Fruit fly (Drosophila melanogaster) whole organism, adult: ENCODE measurements around the gene CG7156.

Source experiments
- CG11617 ChIP-seq: fragments of 200-800 bp; sonication (Bioruptor generic); optimal IDR thresholded peaks from 2 replicates; lab custom pipeline; 2017; ENCODE audit warnings: mild to moderate bottlenecking, missing biosample characterization, missing genetic modification reagents, missing genetic modification characterization
- CG12768 ChIP-seq: fragments of 200-800 bp; sonication (Bioruptor generic); optimal IDR thresholded peaks from 2 replicates; lab custom pipeline; 2017; ENCODE audit warnings: missing biosample characterization, missing genetic modification characterization, mild to moderate bottlenecking, moderate library complexity, missing genetic modification reagents
- CG14711 ChIP-seq: fragments of 200-800 bp; sonication (Bioruptor generic); optimal IDR thresholded peaks from 2 replicates; lab custom pipeline; 2018; ENCODE audit warnings: missing biosample characterization, mild to moderate bottlenecking, missing genetic modification characterization, moderate library complexity
- CG1620 ChIP-seq: fragments of 200-800 bp; sonication (Bioruptor generic); optimal IDR thresholded peaks from 2 replicates; lab custom pipeline; 2016; ENCODE audit warnings: missing biosample characterization, missing genetic modification characterization
- CG33017 ChIP-seq: fragments of 200-800 bp; sonication (Bioruptor generic); optimal IDR thresholded peaks from 2 replicates; lab custom pipeline; 2018; ENCODE audit warnings: missing biosample characterization, mild to moderate bottlenecking, missing genetic modification characterization, moderate library complexity
- CG5204 ChIP-seq: fragments of 200-800 bp; sonication (Bioruptor generic); optimal IDR thresholded peaks from 2 replicates; lab custom pipeline; 2016; ENCODE audit warnings: missing biosample characterization, missing genetic modification characterization
- CG7045 ChIP-seq: fragments of 200-800 bp; sonication (Bioruptor generic); optimal IDR thresholded peaks from 2 replicates; lab custom pipeline; 2017; ENCODE audit warnings: missing biosample characterization, mild to moderate bottlenecking, missing genetic modification characterization
- CG7101 ChIP-seq: fragments of 200-800 bp; sonication (Bioruptor generic); optimal IDR thresholded peaks from 2 replicates; lab custom pipeline; 2018; ENCODE audit warnings: missing biosample characterization, mild to moderate bottlenecking, missing genetic modification characterization, moderate library complexity
- Clk ChIP-seq: fragments of 200-800 bp; sonication (Bioruptor generic); optimal IDR thresholded peaks from 2 replicates; lab custom pipeline; 2017; ENCODE audit warnings: missing biosample characterization, missing genetic modification characterization
- Crg-1 ChIP-seq: fragments of 200-800 bp; sonication (Bioruptor generic); optimal IDR thresholded peaks from 2 replicates; lab custom pipeline; 2016; ENCODE audit warnings: missing biosample characterization, missing genetic modification characterization
- Hr96 ChIP-seq: fragments of 200-800 bp; sonication (Bioruptor generic); optimal IDR thresholded peaks from 2 replicates; lab custom pipeline; 2016; ENCODE audit warnings: missing biosample characterization, missing genetic modification characterization
- Mnt ChIP-seq: fragments of 200-800 bp; sonication (Bioruptor generic); optimal IDR thresholded peaks from 2 replicates; lab custom pipeline; 2016; ENCODE audit warnings: missing biosample characterization, mild to moderate bottlenecking, missing genetic modification characterization
- bab1 ChIP-seq: fragments of 200-800 bp; sonication (Bioruptor generic); optimal IDR thresholded peaks from 3 replicates; lab custom pipeline; 2019; ENCODE audit warnings: missing biosample characterization, mild to moderate bottlenecking, missing genetic modification characterization, moderate library complexity
- cic ChIP-seq: fragments of 200-800 bp; sonication (Bioruptor generic); optimal IDR thresholded peaks from 2 replicates; lab custom pipeline; 2017; ENCODE audit warnings: missing biosample characterization, mild to moderate bottlenecking, missing genetic modification characterization, moderate library complexity
- cnc ChIP-seq, 2 experiments: fragments of >200 bp; optimal IDR thresholded peaks; 2 replicates each; lab custom pipeline; 2017
- kay ChIP-seq: fragments of 200-800 bp; sonication (Bioruptor generic); peaks from one replicate; lab custom pipeline; 2016; ENCODE audit warnings: missing biosample characterization, missing genetic modification characterization, borderline replicate concordance
- ovo ChIP-seq: fragments of 200-800 bp; sonication (Bioruptor generic); optimal IDR thresholded peaks from 2 replicates; lab custom pipeline; 2016; ENCODE audit warnings: missing biosample characterization, missing genetic modification characterization
- pad ChIP-seq: fragments of 200-800 bp; sonication (Bioruptor generic); optimal IDR thresholded peaks from 3 replicates; lab custom pipeline; 2017; ENCODE audit warnings: missing biosample characterization, missing genetic modification characterization, mild to moderate bottlenecking, moderate library complexity, missing genetic modification reagents
- tj ChIP-seq: fragments of 200-800 bp; sonication (Bioruptor generic); optimal IDR thresholded peaks from 3 replicates; lab custom pipeline; 2017; ENCODE audit warnings: missing biosample characterization, mild to moderate bottlenecking, missing genetic modification characterization, moderate library complexity
- toe ChIP-seq: fragments of 200-800 bp; sonication (Bioruptor generic); optimal IDR thresholded peaks from 2 replicates; lab custom pipeline; 2016; ENCODE audit warnings: missing biosample characterization, missing genetic modification characterization

CG7156 gene

DNA sequence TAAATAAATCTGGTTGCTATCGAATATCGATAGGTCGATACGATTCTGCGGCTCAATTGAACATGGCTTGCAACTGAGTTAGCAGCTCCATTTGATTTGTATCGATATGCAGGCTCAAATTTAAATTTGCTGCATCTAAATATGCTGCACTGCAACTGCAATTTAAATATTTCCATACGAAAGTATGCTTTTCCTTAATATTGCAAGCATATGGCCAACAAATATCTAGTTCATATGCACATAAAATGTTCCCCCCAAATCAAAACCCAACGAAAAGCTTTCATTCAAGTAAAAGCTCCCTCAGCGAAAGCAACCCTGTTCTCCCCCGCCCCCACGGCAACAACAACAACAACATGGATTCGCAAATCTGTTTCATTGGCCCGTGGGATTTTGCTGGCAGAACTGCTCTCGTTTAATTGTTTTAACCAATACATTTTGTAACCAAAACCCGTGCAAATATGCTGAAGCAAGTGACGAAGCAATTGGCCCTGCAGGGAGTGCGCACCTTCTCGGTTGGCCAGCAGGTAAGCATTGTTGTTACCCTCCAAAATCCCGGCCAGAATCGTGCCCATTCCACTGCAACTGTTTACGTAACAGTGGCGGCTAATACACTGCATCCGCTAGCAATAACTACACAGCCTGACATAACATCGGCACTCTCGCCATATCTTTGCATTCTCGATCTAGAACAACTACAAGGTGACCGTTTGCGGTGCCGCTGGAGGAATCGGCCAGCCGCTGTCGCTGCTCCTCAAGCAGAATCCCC, 15.7 kb downstream of the CG7156 start, which contains the start of the genes CG7168 and Mdh2:
TSS of gene CG7168 (minus strand) at position 40 of the 766 bp plus-strand sequence.
TSS of gene Mdh2 (plus strand) at position 354 of the 766 bp plus-strand sequence.
- peak; percentile 28 for TF ChIP-seq tj (GFP tag; lab: Kevin White, UChicago)
- TF ChIP-seq bab1 (GFP tag; lab: Kevin White, UChicago), result peak; percentile 35
- TF ChIP-seq Clk, result no peak
- peak; percentile 30 for TF ChIP-seq CG11617
- TF ChIP-seq Mnt (GFP tag; lab: Kevin White, UChicago), result peak; percentile 35
- TF ChIP-seq pad, result peak; percentile 4
- TF ChIP-seq cic (GFP tag; lab: Kevin White, UChicago), result no peak
- peak; percentile 49 for TF ChIP-seq CG12768 (GFP tag; lab: Kevin White, UChicago)
- peak; percentile 90 for TF ChIP-seq CG14711 (tag; lab: Kevin White, UChicago)

DNA sequence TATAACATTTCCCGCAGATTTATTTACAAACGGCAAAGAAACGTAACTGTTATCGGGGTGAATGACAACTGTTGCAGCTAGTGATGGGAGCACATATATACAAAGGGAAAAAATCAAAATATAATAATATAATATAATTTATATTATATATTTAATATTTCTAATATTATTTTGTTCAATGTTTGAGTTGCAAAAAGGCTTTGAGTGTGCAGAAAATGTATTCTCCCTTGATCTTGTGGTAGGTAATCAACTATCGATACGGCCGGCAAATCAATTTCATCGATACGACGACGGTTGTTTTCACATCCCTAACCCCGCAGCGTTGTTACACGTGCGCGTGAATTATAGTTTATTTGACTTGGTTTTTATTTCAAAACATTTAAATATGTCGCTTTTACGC, 18.5 kb downstream of the CG7156 start, which contains the start of the genes mTerf5 and Non3:
TSS of gene mTerf5 (minus strand) at position 249 of the 400 bp plus-strand sequence.
TSS of gene Non3 (plus strand) at position 289 of the 400 bp plus-strand sequence.
- peak; percentile 82 for TF ChIP-seq bab1 (GFP tag; lab: Kevin White, UChicago)
- peak; percentile 64 for TF ChIP-seq CG1620 (GFP tag; lab: Kevin White, UChicago)
- peak; percentile 51 for TF ChIP-seq tj (GFP tag; lab: Kevin White, UChicago)
- TF ChIP-seq CG7045 (GFP tag; lab: Kevin White, UChicago), result peak; percentile 47
- no peak for TF ChIP-seq kay (GFP tag; lab: Kevin White, UChicago)
- peak; percentile 21 for TF ChIP-seq Clk
- peak; percentile 61 for TF ChIP-seq CG12768 (GFP tag; lab: Kevin White, UChicago)
- peak; percentile 74 for TF ChIP-seq ovo
- TF ChIP-seq Crg-1 (GFP tag; lab: Kevin White, UChicago), result peak; percentile 32
- no peak for TF ChIP-seq toe (GFP tag; lab: Kevin White, UChicago)
- TF ChIP-seq Hr96, result no peak
- peak; percentile 80 for TF ChIP-seq CG11617
- no peak for TF ChIP-seq CG5204 (GFP tag; lab: Kevin White, UChicago)
- TF ChIP-seq pad, result peak; percentile 46
- no peak for TF ChIP-seq cnc (optimal IDR thresholded peaks at IDR 0.05; lab: Kevin White, UChicago)
- TF ChIP-seq CG7101 (tag; lab: Kevin White, UChicago), result peak; percentile 73
- TF ChIP-seq CG33017 (tag; lab: Kevin White, UChicago), result peak; percentile 57
- TF ChIP-seq CG14711 (tag; lab: Kevin White, UChicago), result peak; percentile 71
- peak; percentile 98 for TF ChIP-seq Mnt (GFP tag; lab: Kevin White, UChicago)
- peak; percentile 6 for TF ChIP-seq cic (GFP tag; lab: Kevin White, UChicago)

DNA sequence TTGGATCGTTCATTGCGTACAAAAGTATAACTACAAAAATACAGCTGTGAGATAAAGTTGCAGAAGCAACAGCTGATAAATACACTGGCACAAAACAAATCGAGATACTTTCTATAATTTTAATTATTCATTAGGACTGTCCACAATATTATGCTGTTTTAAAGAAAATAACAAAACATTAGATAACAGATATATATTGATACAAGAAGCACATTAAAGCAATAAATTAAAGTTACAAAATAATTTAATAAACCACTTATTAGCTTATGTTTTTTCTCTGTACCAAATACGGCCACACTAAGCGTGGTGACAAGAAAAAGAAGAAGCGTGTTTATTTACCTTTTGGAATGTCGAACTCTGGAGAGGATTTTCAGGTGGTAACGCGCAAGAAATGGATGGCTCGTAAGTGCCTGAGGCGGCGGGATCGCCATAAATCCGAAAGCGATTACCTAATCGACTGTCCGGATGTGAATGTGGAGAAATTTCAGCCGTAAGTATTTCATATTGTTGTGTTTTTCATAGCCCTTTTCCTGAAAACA, 21.7 kb downstream of the CG7156 start, which contains the start of the genes CG7988 and CG7183:
TSS of gene CG7988 (plus strand) at position 316 of the 539 bp plus-strand sequence.
TSS of gene CG7183 (minus strand) at position 489 of the 539 bp plus-strand sequence.
- peak; percentile 82 for TF ChIP-seq pad
- TF ChIP-seq CG12768 (GFP tag; lab: Kevin White, UChicago), result peak; percentile 93
- TF ChIP-seq Mnt (GFP tag; lab: Kevin White, UChicago), result peak; percentile 88
- TF ChIP-seq tj (GFP tag; lab: Kevin White, UChicago), result peak; percentile 81
- TF ChIP-seq bab1 (GFP tag; lab: Kevin White, UChicago), result peak; percentile 98
- TF ChIP-seq CG14711 (tag; lab: Kevin White, UChicago), result peak; percentile 96
- no peak for TF ChIP-seq CG5204 (GFP tag; lab: Kevin White, UChicago)
- TF ChIP-seq Clk, result peak; percentile 85
- peak; percentile 95 for TF ChIP-seq CG1620 (GFP tag; lab: Kevin White, UChicago)
- TF ChIP-seq CG7101 (tag; lab: Kevin White, UChicago), result peak; percentile 98
- peak; percentile 95 for TF ChIP-seq CG7045 (GFP tag; lab: Kevin White, UChicago)
- peak; percentile 93 for TF ChIP-seq Crg-1 (GFP tag; lab: Kevin White, UChicago)
- TF ChIP-seq CG11617, result peak; percentile 97
- peak; percentile 51 for TF ChIP-seq ovo
- TF ChIP-seq kay (GFP tag; lab: Kevin White, UChicago), result no peak
- peak; percentile 98 for TF ChIP-seq CG33017 (tag; lab: Kevin White, UChicago)
- peak; percentile 94 for TF ChIP-seq Hr96
- peak; percentile 96 for TF ChIP-seq toe (GFP tag; lab: Kevin White, UChicago)
- TF ChIP-seq cic (GFP tag; lab: Kevin White, UChicago), result peak; percentile 71
- TF ChIP-seq cnc (optimal IDR thresholded peaks at IDR 0.05; lab: Kevin White, UChicago), result no peak

DNA sequence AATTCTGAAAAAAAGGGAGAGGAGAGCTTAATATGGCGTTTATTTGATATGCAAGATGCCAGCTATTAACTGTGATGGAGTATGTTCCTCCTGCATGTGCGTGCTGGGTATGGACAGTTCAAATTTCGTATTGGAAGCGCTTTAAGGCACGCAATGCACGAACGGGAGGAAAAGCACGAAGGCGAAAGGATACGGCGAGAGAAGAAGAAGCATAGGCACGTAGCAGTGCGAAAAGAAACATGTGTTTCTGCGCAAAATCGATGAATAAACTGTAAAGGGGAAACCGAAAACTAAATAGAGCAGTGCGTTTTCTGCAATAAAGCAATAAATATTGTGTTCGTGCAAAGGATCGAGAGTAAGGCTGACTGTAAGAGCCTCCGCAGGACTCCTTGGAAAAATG, 26.1 kb downstream of the CG7156 start, which contains the start of gene CG14314:
TSS of gene CG14314 (plus strand) at position 243 of the 400 bp plus-strand sequence.
- TF ChIP-seq CG12768 (GFP tag; lab: Kevin White, UChicago) (no peak), cic (GFP tag; lab: Kevin White, UChicago) (no peak), Crg-1 (GFP tag; lab: Kevin White, UChicago) (no peak), bab1 (GFP tag; lab: Kevin White, UChicago) (no peak), cnc (optimal IDR thresholded peaks at IDR 0.05; lab: Kevin White, UChicago) (no peak), toe (GFP tag; lab: Kevin White, UChicago) (no peak), Clk (no peak), Mnt (GFP tag; lab: Kevin White, UChicago) (no peak), ovo (no peak), CG11617 (no peak), CG7045 (GFP tag; lab: Kevin White, UChicago) (no peak), kay (GFP tag; lab: Kevin White, UChicago) (no peak), CG14711 (tag; lab: Kevin White, UChicago) (no peak), CG7101 (tag; lab: Kevin White, UChicago) (no peak), Hr96 (no peak)

DNA sequence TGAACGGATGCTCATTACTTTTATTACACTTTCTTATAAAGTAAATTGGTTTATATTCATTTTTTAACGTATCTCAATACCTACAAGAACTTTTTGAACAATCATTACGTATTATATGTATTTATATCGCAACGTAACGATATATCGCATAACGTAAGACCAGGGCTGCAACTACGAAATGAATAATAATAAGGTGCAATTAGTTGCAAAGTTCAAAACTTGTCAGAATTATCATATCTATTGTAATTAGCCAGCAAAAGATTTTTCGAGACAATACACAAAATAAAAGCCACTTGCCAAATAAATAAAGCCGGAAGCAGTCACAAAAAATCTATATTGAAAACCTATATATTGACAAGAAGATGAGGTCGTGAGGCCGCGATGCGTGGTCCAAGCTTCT, 26.7 kb downstream of the CG7156 start:
- TF ChIP-seq CG7101 (tag; lab: Kevin White, UChicago), result peak; percentile 10
- TF ChIP-seq CG5204 (GFP tag; lab: Kevin White, UChicago), result peak; percentile 31
- TF ChIP-seq kay (GFP tag; lab: Kevin White, UChicago), result no peak
- no peak for TF ChIP-seq Crg-1 (GFP tag; lab: Kevin White, UChicago)
- TF ChIP-seq Hr96, result peak; percentile 55
- TF ChIP-seq CG12768 (GFP tag; lab: Kevin White, UChicago), result peak; percentile 35
- no peak for TF ChIP-seq Clk
- peak; percentile 69 for TF ChIP-seq toe (GFP tag; lab: Kevin White, UChicago)
- peak; percentile 22 for TF ChIP-seq CG14711 (tag; lab: Kevin White, UChicago)
- TF ChIP-seq CG33017 (tag; lab: Kevin White, UChicago), result peak; percentile 32
- peak; percentile 29 for TF ChIP-seq Mnt (GFP tag; lab: Kevin White, UChicago)
- TF ChIP-seq bab1 (GFP tag; lab: Kevin White, UChicago), result peak; percentile 52
- TF ChIP-seq CG11617, result peak; percentile 22
